Fruit fly (Drosophila melanogaster) whole organism, embryonic: ENCODE results near the gene sro.

Source experiments
- Bteb2 ChIP-seq: fragments of 200-800 bp; sonication (Bioruptor generic); optimal IDR thresholded peaks from 2 replicates; lab custom pipeline; 2016; ENCODE audit warnings: missing biosample characterization, missing genetic modification characterization
- CG1024 ChIP-seq: fragments of 200-800 bp; sonication (Bioruptor generic); IDR thresholded peaks from 2 replicates; pipeline ENCODE4 v1.3.6; 2022; ENCODE audit warnings: missing biosample characterization, missing genetic modification characterization
- CG10959 ChIP-seq: fragments of 200-800 bp; sonication (Bioruptor generic); IDR thresholded peaks from 2 replicates; pipeline ENCODE4 v1.3.6; 2022; ENCODE audit warnings: missing biosample characterization, missing genetic modification characterization
- CG11398 ChIP-seq: fragments of 200-800 bp; sonication (Bioruptor generic); optimal IDR thresholded peaks from 2 replicates; lab custom pipeline; 2016; ENCODE audit warnings: missing biosample characterization, missing genetic modification characterization
- CG13123 ChIP-seq: fragments of 200-800 bp; sonication (Bioruptor generic); optimal IDR thresholded peaks from 2 replicates; lab custom pipeline; 2016; ENCODE audit warnings: missing biosample characterization, missing genetic modification characterization
- CG1602 ChIP-seq: fragments of 200-800 bp; sonication (Bioruptor generic); optimal IDR thresholded peaks from 3 replicates; lab custom pipeline; 2016; ENCODE audit warnings: missing biosample characterization, missing genetic modification characterization
- CG17802 ChIP-seq: fragments of 200-800 bp; sonication (Bioruptor generic); optimal IDR thresholded peaks from 2 replicates; lab custom pipeline; 2018; ENCODE audit warnings: missing biosample characterization, mild to moderate bottlenecking, missing genetic modification characterization, moderate library complexity
- CG17829 ChIP-seq: fragments of 200-800 bp; optimal IDR thresholded peaks from 2 replicates; lab custom pipeline; 2019; ENCODE audit warnings: missing biosample characterization, mild to moderate bottlenecking, missing genetic modification characterization, moderate library complexity
- CG31388 ChIP-seq: fragments of 200-800 bp; sonication (Bioruptor generic); optimal IDR thresholded peaks from 2 replicates; lab custom pipeline; 2016; ENCODE audit warnings: missing biosample characterization, missing genetic modification characterization
- CG34224 ChIP-seq: fragments of 200-800 bp; sonication (Bioruptor generic); IDR thresholded peaks from 3 replicates; pipeline ENCODE4 v1.3.6; 2022; ENCODE audit warnings: missing biosample characterization, missing genetic modification characterization; ENCODE audit not compliant: partially characterized antibody
- CG34376 ChIP-seq: fragments of 200-800 bp; sonication (Bioruptor generic); optimal IDR thresholded peaks from 2 replicates; lab custom pipeline; 2018; ENCODE audit warnings: missing biosample characterization, mild to moderate bottlenecking, missing genetic modification characterization
- CG4617 ChIP-seq: fragments of 200-800 bp; sonication (Bioruptor generic); optimal IDR thresholded peaks from 3 replicates; lab custom pipeline; 2016; ENCODE audit warnings: missing biosample characterization, missing genetic modification characterization, borderline replicate concordance
- CG4820 ChIP-seq: fragments of 200-800 bp; sonication (Bioruptor generic); optimal IDR thresholded peaks from 3 replicates; lab custom pipeline; 2016; ENCODE audit warnings: missing biosample characterization, missing genetic modification characterization
- CG6272 ChIP-seq: fragments of 200-800 bp; sonication (Bioruptor generic); IDR thresholded peaks from 2 replicates; pipeline ENCODE4 v1.3.6; 2022; ENCODE audit warnings: missing biosample characterization, missing genetic modification characterization
- CG6791 ChIP-seq: fragments of 200-800 bp; sonication (Bioruptor generic); IDR thresholded peaks from 3 replicates; pipeline ENCODE4 v1.3.6; 2022; ENCODE audit warnings: missing biosample characterization, missing genetic modification characterization; ENCODE audit not compliant: partially characterized antibody
- D ChIP-seq, 2 experiments: fragments of 200-800 bp in 1 of 2; fragments of >200 bp in 1 of 2; sonication (Bioruptor generic) in 1 of 2; optimal IDR thresholded peaks; 2 replicates in 1 of 2; 3 replicates in 1 of 2; lab custom pipeline; 2017; ENCODE audit warnings: mild to moderate bottlenecking in 1 of 2, missing biosample characterization in 1 of 2, missing genetic modification characterization in 1 of 2, missing genetic modification reagents in 1 of 2
- E2f2 ChIP-seq: fragments of 200-800 bp; sonication (Bioruptor generic); IDR thresholded peaks from 2 replicates; pipeline ENCODE4 v1.3.6; 2022; ENCODE audit warnings: missing biosample characterization, missing genetic modification characterization
- H2.0 ChIP-seq: fragments of 200-800 bp; sonication (Bioruptor generic); IDR thresholded peaks from 2 replicates; pipeline ENCODE4 v1.3.6; 2022; ENCODE audit warnings: missing biosample characterization, missing genetic modification characterization
- HLH4C ChIP-seq: fragments of 200-800 bp; sonication (Bioruptor generic); IDR thresholded peaks from 3 replicates; pipeline ENCODE4 v1.3.6; 2022; ENCODE audit warnings: missing biosample characterization, missing genetic modification characterization; ENCODE audit not compliant: partially characterized antibody
- Hsf ChIP-seq: fragments of 200-800 bp; sonication (Bioruptor generic); optimal IDR thresholded peaks from 3 replicates; lab custom pipeline; 2016; ENCODE audit warnings: missing biosample characterization, missing genetic modification characterization
- Med ChIP-seq: fragments of 200-800 bp; sonication (Bioruptor generic); peaks from one replicate; lab custom pipeline; 2016; ENCODE audit warnings: missing biosample characterization, missing genetic modification characterization, mild to moderate bottlenecking, inconsistent platforms, moderate library complexity
- NC2α ChIP-seq: fragments of 200-800 bp; sonication (Bioruptor generic); optimal IDR thresholded peaks from 2 replicates; lab custom pipeline; 2016; ENCODE audit warnings: missing biosample characterization, missing genetic modification characterization
- Optix ChIP-seq: fragments of 200-800 bp; sonication (Bioruptor generic); IDR thresholded peaks from 3 replicates; pipeline ENCODE4 v1.3.6; 2022; ENCODE audit warnings: missing biosample characterization, missing genetic modification characterization
- Sry-β ChIP-seq: fragments of 200-800 bp; sonication (Bioruptor generic); optimal IDR thresholded peaks from 2 replicates; lab custom pipeline; 2018; ENCODE audit warnings: missing biosample characterization, mild to moderate bottlenecking, missing genetic modification characterization, moderate library complexity
- Taf1 ChIP-seq: fragments of 200-800 bp; sonication (Bioruptor generic); IDR thresholded peaks from 2 replicates; pipeline ENCODE4 v1.3.6; 2022; ENCODE audit warnings: missing biosample characterization, missing genetic modification characterization
- YL-1 ChIP-seq: fragments of 200-800 bp; sonication (Bioruptor generic); optimal IDR thresholded peaks from 3 replicates; lab custom pipeline; 2017; ENCODE audit warnings: missing biosample characterization, mild to moderate bottlenecking, missing genetic modification characterization
- al ChIP-seq: fragments of 200-800 bp; sonication (Bioruptor generic); IDR thresholded peaks from 2 replicates; pipeline ENCODE4 v1.3.6; 2022; ENCODE audit warnings: missing biosample characterization, missing genetic modification characterization
- bcd ChIP-seq: fragments of 200-800 bp; sonication (Bioruptor generic); optimal IDR thresholded peaks from 2 replicates; lab custom pipeline; 2017; ENCODE audit warnings: missing biosample characterization, mild to moderate bottlenecking, missing genetic modification characterization
- bsh ChIP-seq, 2 experiments: fragments of 200-800 bp; sonication (Bioruptor generic); optimal IDR thresholded peaks; 2 replicates each; lab custom pipeline; 2017 to 2018; ENCODE audit warnings: mild to moderate bottlenecking in 2 of 2, missing biosample characterization in 2 of 2, missing genetic modification characterization in 2 of 2, moderate library complexity in 1 of 2
- chinmo ChIP-seq: fragments of 200-800 bp; sonication (Bioruptor generic); IDR thresholded peaks from 4 replicates; pipeline ENCODE4 v1.3.6; 2022; ENCODE audit warnings: missing biosample characterization, missing genetic modification characterization; ENCODE audit not compliant: partially characterized antibody
- croc ChIP-seq: fragments of 200-800 bp; sonication (Bioruptor generic); conservative IDR thresholded peaks from 3 replicates; pipeline ENCODE4 v1.3.6; 2022; ENCODE audit warnings: missing biosample characterization, missing genetic modification characterization
- da ChIP-seq: fragments of 200-800 bp; sonication (Bioruptor generic); optimal IDR thresholded peaks from 2 replicates; lab custom pipeline; 2016; ENCODE audit warnings: missing biosample characterization, missing genetic modification characterization
- dmrt11E ChIP-seq: fragments of 200-800 bp; sonication (Bioruptor generic); optimal IDR thresholded peaks from 3 replicates; lab custom pipeline; 2018; ENCODE audit warnings: missing biosample characterization, mild to moderate bottlenecking, missing genetic modification characterization, moderate library complexity
- gcm ChIP-seq: fragments of 200-800 bp; sonication (Bioruptor generic); optimal IDR thresholded peaks from 2 replicates; lab custom pipeline; 2019; ENCODE audit warnings: missing biosample characterization, mild to moderate bottlenecking, missing genetic modification characterization, moderate library complexity
- grau ChIP-seq: fragments of 200-800 bp; optimal IDR thresholded peaks from 3 replicates; lab custom pipeline; 2019; ENCODE audit warnings: missing biosample characterization, mild to moderate bottlenecking, missing genetic modification characterization, moderate library complexity
- inv ChIP-seq: fragments of 200-800 bp; sonication (Bioruptor generic); IDR thresholded peaks from 2 replicates; pipeline ENCODE4 v1.3.6; 2022; ENCODE audit warnings: missing biosample characterization, missing genetic modification characterization; ENCODE audit not compliant: partially characterized antibody
- kay ChIP-seq: fragments of 200-800 bp; sonication (Bioruptor generic); optimal IDR thresholded peaks from 2 replicates; lab custom pipeline; 2016; ENCODE audit warnings: missing biosample characterization, missing genetic modification characterization
- lmd ChIP-seq: fragments of 200-800 bp; sonication (Bioruptor generic); IDR thresholded peaks from 2 replicates; pipeline ENCODE4 v1.3.6; 2022; ENCODE audit warnings: missing biosample characterization, missing genetic modification characterization
- mirr ChIP-seq: fragments of 200-800 bp; sonication (Bioruptor generic); optimal IDR thresholded peaks from 3 replicates; lab custom pipeline; 2018; ENCODE audit warnings: missing biosample characterization, mild to moderate bottlenecking, missing genetic modification characterization
- nmo ChIP-seq: fragments of 200-800 bp; sonication (Bioruptor generic); optimal IDR thresholded peaks from 2 replicates; lab custom pipeline; 2018; ENCODE audit warnings: missing biosample characterization, mild to moderate bottlenecking, missing genetic modification characterization, moderate library complexity
- pho ChIP-seq: fragments of 200-800 bp; sonication (Bioruptor generic); optimal IDR thresholded peaks from 2 replicates; lab custom pipeline; 2016; ENCODE audit warnings: missing biosample characterization, missing genetic modification characterization
- ro ChIP-seq: fragments of 200-800 bp; sonication (Bioruptor generic); IDR thresholded peaks from 2 replicates; pipeline ENCODE4 v1.3.6; 2022; ENCODE audit warnings: missing biosample characterization, missing genetic modification characterization
- ssp ChIP-seq: fragments of 200-800 bp; sonication (Bioruptor generic); IDR thresholded peaks from 2 replicates; pipeline ENCODE4 v1.3.6; 2022; ENCODE audit warnings: missing biosample characterization, missing genetic modification characterization
- stwl ChIP-seq: fragments of 200-800 bp; sonication (Bioruptor generic); optimal IDR thresholded peaks from 3 replicates; lab custom pipeline; 2018; ENCODE audit warnings: missing biosample characterization, mild to moderate bottlenecking, missing genetic modification characterization, moderate library complexity
- tio ChIP-seq: fragments of 200-800 bp; sonication (Bioruptor generic); optimal IDR thresholded peaks from 2 replicates; lab custom pipeline; 2017; ENCODE audit warnings: missing biosample characterization, missing genetic modification characterization, inconsistent platforms
- unpg ChIP-seq: fragments of 200-800 bp; sonication (Bioruptor generic); optimal IDR thresholded peaks from 3 replicates; lab custom pipeline; 2018; ENCODE audit warnings: missing biosample characterization, mild to moderate bottlenecking, missing genetic modification characterization, moderate library complexity
- vvl ChIP-seq: fragments of 200-800 bp; sonication (Bioruptor generic); IDR thresholded peaks from 2 replicates; pipeline ENCODE4 v1.3.6; 2022; ENCODE audit warnings: missing biosample characterization, missing genetic modification characterization

Gene sro

dm6 chr3R:29798966-29799680 lies 4.7 kb downstream of the sro start, which contains the start of the genes Rnb and Drice (continued):
- TF ChIP-seq lmd (GFP tag; lab: Robert Waterston, UW), result peak; percentile 8; the same call in 1 of the 2 replicates
- TF ChIP-seq CG4617, result peak; percentile 10
- TF ChIP-seq dmrt11E (tag; lab: Kevin White, UChicago), result peak; percentile 49
- peak; percentile 37; the same call in 1 of the 3 replicates for TF ChIP-seq croc (GFP tag; lab: Robert Waterston, UW)
- peak; percentile 44 for TF ChIP-seq Sry-β (GFP tag; lab: Kevin White, UChicago)
- peak; percentile 6 for TF ChIP-seq stwl (tag; lab: Kevin White, UChicago)
- TF ChIP-seq CG1024, result 0 out of 2 replicates have a peak, but pooled peaks have one; percentile 24
- peak; percentile 85 for TF ChIP-seq Med (GFP tag; lab: Kevin White, UChicago)
- peak; percentile 14 for TF ChIP-seq mirr
- TF ChIP-seq CG10959, result 0 out of 2 replicates have a peak, but pooled peaks have one; percentile 6
- TF ChIP-seq CG6791 (GFP tag; lab: Robert Waterston, UW), result peak; percentile 60
- TF ChIP-seq Bteb2 (GFP tag; lab: Kevin White, UChicago), result no peak
- TF ChIP-seq CG34376 (GFP tag; lab: Kevin White, UChicago), result peak; percentile 32
- TF ChIP-seq D (optimal IDR thresholded peaks at IDR 0.05; lab: Kevin White, UChicago), result no peak
- no peak for TF ChIP-seq D (GFP tag; optimal IDR thresholded peaks at IDR 0.05; lab: Kevin White, UChicago)
- TF ChIP-seq grau (tag; lab: Kevin White, UChicago), result peak; percentile 45
- TF ChIP-seq H2.0, result peak; percentile 38; the same call in 1 of the 2 replicates
- TF ChIP-seq vvl, result peak; percentile 50
- TF ChIP-seq HLH4C (GFP tag; lab: Robert Waterston, UW), result peak; percentile 55
- TF ChIP-seq E2f2, result peak; percentile 63
- TF ChIP-seq unpg (GFP tag; lab: Kevin White, UChicago), result no peak
- peak; percentile 60 for TF ChIP-seq inv
- 0 out of 2 replicates have a peak, but pooled peaks have one; percentile 21 for TF ChIP-seq ro (GFP tag; lab: Robert Waterston, UW)
- no peak for TF ChIP-seq da (GFP tag; lab: Kevin White, UChicago)
- peak; percentile 39 for TF ChIP-seq CG1602
- 0 out of 2 replicates have a peak, but pooled peaks have one; percentile 13 for TF ChIP-seq CG6272
- TF ChIP-seq CG17829 (tag; lab: Kevin White, UChicago), result peak; percentile 68
- TF ChIP-seq CG31388, result no peak
- peak in 1 of 2 experiments; percentile 35 for TF ChIP-seq bsh (GFP tag; optimal IDR thresholded peaks at IDR 0.05; lab: Kevin White, UChicago)
- TF ChIP-seq NC2α, result no peak
- 0 out of 3 replicates have a peak, but pooled peaks have one; percentile 16 for TF ChIP-seq Optix (GFP tag; lab: Robert Waterston, UW)
- TF ChIP-seq Taf1 (GFP tag; lab: Robert Waterston, UW), result peak; percentile 24; the same call in 1 of the 2 replicates
- no peak for TF ChIP-seq gcm (GFP tag; lab: Kevin White, UChicago)
- TF ChIP-seq nmo (GFP tag; lab: Kevin White, UChicago), result peak; percentile 68
- TF ChIP-seq tio (GFP tag; lab: Kevin White, UChicago), result no peak
- TF ChIP-seq Hsf (GFP tag; lab: Kevin White, UChicago), result peak; percentile 26
- TF ChIP-seq CG11398 (GFP tag; lab: Kevin White, UChicago), result no peak
- TF ChIP-seq CG17802 (tag; lab: Kevin White, UChicago), result peak; percentile 95
- TF ChIP-seq YL-1 (GFP tag; lab: Kevin White, UChicago), result peak; percentile 84
- TF ChIP-seq CG13123 (GFP tag; lab: Kevin White, UChicago), result peak; percentile 43
- 0 out of 4 replicates have a peak, but pooled peaks have one; percentile 47 for TF ChIP-seq chinmo
- TF ChIP-seq ssp (GFP tag; lab: Robert Waterston, UW), result peak; percentile 35
- peak; percentile 40; the same call in 1 of the 2 replicates for TF ChIP-seq al (GFP tag; lab: Robert Waterston, UW)
- TF ChIP-seq bcd (GFP tag; lab: Kevin White, UChicago), result peak; percentile 61
- peak; percentile 56; the same call in 2 of the 3 replicates for TF ChIP-seq CG34224 (GFP tag; lab: Robert Waterston, UW)
- TF ChIP-seq pho, result peak; percentile 23
- TF ChIP-seq CG4820, result peak; percentile 16
- peak; percentile 83 for TF ChIP-seq kay (GFP tag; lab: Kevin White, UChicago)
